Worm (Caenorhabditis elegans) whole organism, early embryonic: ENCODE data around the gene C18D11.1.

Experiments
- aly-1 ChIP-seq: sonication (generic microtip); optimal IDR thresholded peaks from 2 replicates; lab custom pipeline; 2016; ENCODE audit warnings: missing genetic modification characterization, missing compliant biosample characterization
- ama-1 ChIP-seq: fragments of 150-350 bp; optimal IDR thresholded peaks from 2 replicates; lab custom pipeline; 2014
- flt-1 ChIP-seq: fragments of 200-800 bp; sonication (Bioruptor generic); IDR thresholded peaks from 2 replicates; pipeline ENCODE4 v1.3.6; 2022; ENCODE audit warnings: missing genetic modification characterization, missing compliant biosample characterization
- pes-1 ChIP-seq: fragments of 200-800 bp; sonication (Bioruptor generic); IDR thresholded peaks from 2 replicates; pipeline ENCODE4 v1.3.6; 2022; ENCODE audit warnings: missing genetic modification reagents, missing genetic modification characterization, missing compliant biosample characterization
- scrt-1 ChIP-seq: fragments of 200-800 bp; sonication (Bioruptor generic); IDR thresholded peaks from 2 replicates; pipeline ENCODE4 v1.3.6; 2022; ENCODE audit warnings: missing genetic modification characterization, missing compliant biosample characterization
- sea-1 ChIP-seq: fragments of 200-800 bp; sonication (Bioruptor generic); conservative IDR thresholded peaks from 2 replicates; pipeline ENCODE4 v1.3.6; 2022; ENCODE audit warnings: missing genetic modification characterization, missing compliant biosample characterization
- tra-4 ChIP-seq: sonication (generic microtip); optimal IDR thresholded peaks from 2 replicates; lab custom pipeline; 2017; ENCODE audit warnings: missing genetic modification characterization, missing compliant biosample characterization

- TF ChIP-seq pes-1 (GFP tag; lab: Robert Waterston, UW), result no peak
- no peak for TF ChIP-seq scrt-1 (GFP tag; lab: Robert Waterston, UW)
- TF ChIP-seq ama-1 (lab: Kevin White, UChicago), result no peak
- TF ChIP-seq sea-1, result no peak
- no peak for TF ChIP-seq tra-4 (tag; lab: Kevin White, UChicago)
- TF ChIP-seq aly-1, result no peak
- TF ChIP-seq flt-1 (GFP tag; lab: Robert Waterston, UW), result no peak
Measured at ce11 chrIII:11822407-11822806, 6.0 kb downstream of the C18D11.1 start, which contains the start of gene maa-1.
